Fruit fly (Drosophila melanogaster): Measurements from ENCODE around the gene Bka.

Gene Bka

DNA sequence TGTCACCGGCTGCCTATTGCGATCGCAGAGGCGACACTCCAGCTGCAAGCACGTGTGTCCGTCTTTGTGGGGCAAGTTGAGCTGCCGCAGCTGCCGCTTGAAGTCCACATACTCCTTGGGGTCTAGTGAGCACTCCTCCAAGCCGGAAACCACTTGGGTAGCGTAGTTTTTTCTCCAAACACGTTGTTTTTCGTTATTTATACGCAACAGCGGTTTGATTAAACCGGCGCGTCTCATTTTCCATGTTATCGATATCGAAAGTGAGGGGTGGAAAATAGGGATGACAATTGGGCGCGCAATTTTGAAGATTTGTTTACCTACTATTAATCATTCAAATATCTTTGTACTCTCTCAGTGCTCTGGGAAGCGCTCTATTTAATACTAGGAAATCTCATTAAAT, 1.9 kb upstream of the Bka start, which contains the start of gene mtDNA-helicase (continued):
- TF ChIP-seq Deaf1 (tag; optimal IDR thresholded peaks at IDR 0.05) (no peak), CG2712 (tag; optimal IDR thresholded peaks at IDR 0.05) (no peak), CG9609 (GFP tag; optimal IDR thresholded peaks at IDR 0.05) (no peak), sisA (GFP tag; IDR thresholded peaks at IDR 0.05) (no peak), C15 (GFP tag; IDR thresholded peaks at IDR 0.05) (no peak), nmo (GFP tag; optimal IDR thresholded peaks at IDR 0.05) (no peak), NC2β (GFP tag; optimal IDR thresholded peaks at IDR 0.05) (no peak), ro (GFP tag; IDR thresholded peaks at IDR 0.05) (no peak), CG30403 (GFP tag; optimal IDR thresholded peaks at IDR 0.05) (no peak), chm (GFP tag; IDR thresholded peaks at IDR 0.05) (no peak), CG33213 (GFP tag; optimal IDR thresholded peaks at IDR 0.05) (no peak), PHDP (tag; optimal IDR thresholded peaks at IDR 0.05) (no peak), Myb (GFP tag; optimal IDR thresholded peaks at IDR 0.05) (peak; percentile 37), E2f2 (GFP tag; IDR thresholded peaks at IDR 0.05) (peak; percentile 91), Sin3A (optimal IDR thresholded peaks at IDR 0.05) (peak; percentile 12), danr (GFP tag; IDR thresholded peaks at IDR 0.05) (no peak), NC2α (GFP tag; optimal IDR thresholded peaks at IDR 0.05) (no peak), CG15479 (GFP tag; optimal IDR thresholded peaks at IDR 0.05) (no peak), ftz-f1 (GFP tag; optimal IDR thresholded peaks at IDR 0.05) (no peak), klu (GFP tag; IDR thresholded peaks at IDR 0.05) (peak; percentile 38; the same call in 1 of the 2 replicates), Kr (GFP tag; optimal IDR thresholded peaks at IDR 0.05) (no peak), CG34376 (GFP tag; optimal IDR thresholded peaks at IDR 0.05) (peak; percentile 16), HLH4C (GFP tag; IDR thresholded peaks at IDR 0.05; ENCODE audit: partially characterized antibody) (peak; percentile 59), Fer1 (GFP tag; optimal IDR thresholded peaks at IDR 0.05) (no peak), CG9215 (GFP tag; IDR thresholded peaks at IDR 0.05) (no peak), CG6854 (GFP tag; optimal IDR thresholded peaks at IDR 0.05) (no peak), Stat92E (GFP tag; optimal IDR thresholded peaks at IDR 0.05) (no peak), MESR4 (GFP tag; optimal IDR thresholded peaks at IDR 0.05) (peak; percentile 52), CG13894 (tag; optimal IDR thresholded peaks at IDR 0.05) (no peak), jumu (GFP tag; optimal IDR thresholded peaks at IDR 0.05) (no peak), tio (GFP tag; optimal IDR thresholded peaks at IDR 0.05) (no peak), Hr3 (GFP tag; optimal IDR thresholded peaks at IDR 0.05) (no peak), nerfin-2 (GFP tag; IDR thresholded peaks at IDR 0.05; ENCODE audit: partially characterized antibody) (0 out of 2 replicates have a peak, but pooled peaks have one; percentile 41), pho (GFP tag; optimal IDR thresholded peaks at IDR 0.05) (no peak), Camta (GFP tag; optimal IDR thresholded peaks at IDR 0.05) (no peak), Fer3 (tag; optimal IDR thresholded peaks at IDR 0.05) (no peak), CG5245 (GFP tag; optimal IDR thresholded peaks at IDR 0.05) (no peak), Mrtf (GFP tag; IDR thresholded peaks at IDR 0.05) (no peak), Nf-YB (GFP tag; optimal IDR thresholded peaks at IDR 0.05) (no peak), CG15073 (GFP tag; optimal IDR thresholded peaks at IDR 0.05) (no peak), CG9817 (tag; optimal IDR thresholded peaks at IDR 0.05) (no peak), kay (GFP tag; optimal IDR thresholded peaks at IDR 0.05) (no peak), CG5180 (GFP tag; optimal IDR thresholded peaks at IDR 0.05) (no peak), Atf6 (GFP tag; IDR thresholded peaks at IDR 0.05) (no peak), gem (tag; optimal IDR thresholded peaks at IDR 0.05) (no peak), dimm (GFP tag; IDR thresholded peaks at IDR 0.05) (no peak), CG14050 (GFP tag; IDR thresholded peaks at IDR 0.05) (no peak), CG12219 (GFP tag; optimal IDR thresholded peaks at IDR 0.05) (no peak), Sry-β (GFP tag; optimal IDR thresholded peaks at IDR 0.05) (no peak), ems (GFP tag; optimal IDR thresholded peaks at IDR 0.05) (no peak), Ssrp (tag; optimal IDR thresholded peaks at IDR 0.05) (no peak), az2 (GFP tag; optimal IDR thresholded peaks at IDR 0.05) (no peak)
